Fruit fly (Drosophila melanogaster) whole organism, adult: Measurements from ENCODE around the gene pxb.
A peak's percentile ranks its signal among the peaks of the same experiment; 100 is the strongest.

Experiments
- CG11617 ChIP-seq: fragments of 200-800 bp; sonication (Bioruptor generic); optimal IDR thresholded peaks from 2 replicates; lab custom pipeline; 2017; ENCODE audit warnings: mild to moderate bottlenecking, missing biosample characterization, missing genetic modification reagents, missing genetic modification characterization
- CG12768 ChIP-seq: fragments of 200-800 bp; sonication (Bioruptor generic); optimal IDR thresholded peaks from 2 replicates; lab custom pipeline; 2017; ENCODE audit warnings: missing biosample characterization, missing genetic modification characterization, mild to moderate bottlenecking, moderate library complexity, missing genetic modification reagents
- CG14711 ChIP-seq: fragments of 200-800 bp; sonication (Bioruptor generic); optimal IDR thresholded peaks from 2 replicates; lab custom pipeline; 2018; ENCODE audit warnings: missing biosample characterization, mild to moderate bottlenecking, missing genetic modification characterization, moderate library complexity
- CG1620 ChIP-seq: fragments of 200-800 bp; sonication (Bioruptor generic); optimal IDR thresholded peaks from 2 replicates; lab custom pipeline; 2016; ENCODE audit warnings: missing biosample characterization, missing genetic modification characterization
- CG33017 ChIP-seq: fragments of 200-800 bp; sonication (Bioruptor generic); optimal IDR thresholded peaks from 2 replicates; lab custom pipeline; 2018; ENCODE audit warnings: missing biosample characterization, mild to moderate bottlenecking, missing genetic modification characterization, moderate library complexity
- CG5204 ChIP-seq: fragments of 200-800 bp; sonication (Bioruptor generic); optimal IDR thresholded peaks from 2 replicates; lab custom pipeline; 2016; ENCODE audit warnings: missing biosample characterization, missing genetic modification characterization
- CG7045 ChIP-seq: fragments of 200-800 bp; sonication (Bioruptor generic); optimal IDR thresholded peaks from 2 replicates; lab custom pipeline; 2017; ENCODE audit warnings: missing biosample characterization, mild to moderate bottlenecking, missing genetic modification characterization
- CG7101 ChIP-seq: fragments of 200-800 bp; sonication (Bioruptor generic); optimal IDR thresholded peaks from 2 replicates; lab custom pipeline; 2018; ENCODE audit warnings: missing biosample characterization, mild to moderate bottlenecking, missing genetic modification characterization, moderate library complexity
- Clk ChIP-seq: fragments of 200-800 bp; sonication (Bioruptor generic); optimal IDR thresholded peaks from 2 replicates; lab custom pipeline; 2017; ENCODE audit warnings: missing biosample characterization, missing genetic modification characterization
- Crg-1 ChIP-seq: fragments of 200-800 bp; sonication (Bioruptor generic); optimal IDR thresholded peaks from 2 replicates; lab custom pipeline; 2016; ENCODE audit warnings: missing biosample characterization, missing genetic modification characterization
- Hr96 ChIP-seq: fragments of 200-800 bp; sonication (Bioruptor generic); optimal IDR thresholded peaks from 2 replicates; lab custom pipeline; 2016; ENCODE audit warnings: missing biosample characterization, missing genetic modification characterization
- Mnt ChIP-seq: fragments of 200-800 bp; sonication (Bioruptor generic); optimal IDR thresholded peaks from 2 replicates; lab custom pipeline; 2016; ENCODE audit warnings: missing biosample characterization, mild to moderate bottlenecking, missing genetic modification characterization
- bab1 ChIP-seq: fragments of 200-800 bp; sonication (Bioruptor generic); optimal IDR thresholded peaks from 3 replicates; lab custom pipeline; 2019; ENCODE audit warnings: missing biosample characterization, mild to moderate bottlenecking, missing genetic modification characterization, moderate library complexity
- cic ChIP-seq: fragments of 200-800 bp; sonication (Bioruptor generic); optimal IDR thresholded peaks from 2 replicates; lab custom pipeline; 2017; ENCODE audit warnings: missing biosample characterization, mild to moderate bottlenecking, missing genetic modification characterization, moderate library complexity
- cnc ChIP-seq, 2 experiments: fragments of >200 bp; optimal IDR thresholded peaks; 2 replicates each; lab custom pipeline; 2017
- kay ChIP-seq: fragments of 200-800 bp; sonication (Bioruptor generic); peaks from one replicate; lab custom pipeline; 2016; ENCODE audit warnings: missing biosample characterization, missing genetic modification characterization, borderline replicate concordance
- ovo ChIP-seq: fragments of 200-800 bp; sonication (Bioruptor generic); optimal IDR thresholded peaks from 2 replicates; lab custom pipeline; 2016; ENCODE audit warnings: missing biosample characterization, missing genetic modification characterization
- pad ChIP-seq: fragments of 200-800 bp; sonication (Bioruptor generic); optimal IDR thresholded peaks from 3 replicates; lab custom pipeline; 2017; ENCODE audit warnings: missing biosample characterization, missing genetic modification characterization, mild to moderate bottlenecking, moderate library complexity, missing genetic modification reagents
- tj ChIP-seq: fragments of 200-800 bp; sonication (Bioruptor generic); optimal IDR thresholded peaks from 3 replicates; lab custom pipeline; 2017; ENCODE audit warnings: missing biosample characterization, mild to moderate bottlenecking, missing genetic modification characterization, moderate library complexity
- toe ChIP-seq: fragments of 200-800 bp; sonication (Bioruptor generic); optimal IDR thresholded peaks from 2 replicates; lab custom pipeline; 2016; ENCODE audit warnings: missing biosample characterization, missing genetic modification characterization

The pxb gene

dm6 chr3R:15688441-15688840, 22.5 kb downstream of the pxb start:
- TF ChIP-seq CG7101 (no peak), CG11617 (GFP tag; lab: Kevin White, UChicago) (no peak), CG14711 (tag; lab: Kevin White, UChicago) (no peak), bab1 (GFP tag; lab: Kevin White, UChicago) (no peak), CG5204 (no peak), Mnt (GFP tag; lab: Kevin White, UChicago) (no peak), Clk (GFP tag; lab: Kevin White, UChicago) (no peak), CG12768 (GFP tag; lab: Kevin White, UChicago) (no peak), cnc (optimal IDR thresholded peaks at IDR 0.05; lab: Kevin White, UChicago) (no peak), pad (GFP tag; lab: Kevin White, UChicago) (no peak), ovo (GFP tag; lab: Kevin White, UChicago) (no peak), CG1620 (GFP tag; lab: Kevin White, UChicago) (no peak), kay (GFP tag; lab: Kevin White, UChicago) (no peak), CG7045 (GFP tag; lab: Kevin White, UChicago) (no peak), tj (GFP tag; lab: Kevin White, UChicago) (no peak), CG33017 (no peak), Hr96 (no peak), toe (GFP tag; lab: Kevin White, UChicago) (no peak)

- TF ChIP-seq CG14711 (tag; lab: Kevin White, UChicago): no peak
Measured at dm6 chr3R:15692786-15693185, 26.8 kb downstream of the pxb start, which contains the start of gene CG31446. CG31446 (plus strand) TSS chr3R:15693086.

dm6 chr3R:15694332-15694731, 28.3 kb downstream of the pxb start:
- TF ChIP-seq pad (GFP tag; lab: Kevin White, UChicago) (no peak), CG12768 (GFP tag; lab: Kevin White, UChicago) (no peak), CG14711 (tag; lab: Kevin White, UChicago) (no peak), Hr96 (no peak)

DNA sequence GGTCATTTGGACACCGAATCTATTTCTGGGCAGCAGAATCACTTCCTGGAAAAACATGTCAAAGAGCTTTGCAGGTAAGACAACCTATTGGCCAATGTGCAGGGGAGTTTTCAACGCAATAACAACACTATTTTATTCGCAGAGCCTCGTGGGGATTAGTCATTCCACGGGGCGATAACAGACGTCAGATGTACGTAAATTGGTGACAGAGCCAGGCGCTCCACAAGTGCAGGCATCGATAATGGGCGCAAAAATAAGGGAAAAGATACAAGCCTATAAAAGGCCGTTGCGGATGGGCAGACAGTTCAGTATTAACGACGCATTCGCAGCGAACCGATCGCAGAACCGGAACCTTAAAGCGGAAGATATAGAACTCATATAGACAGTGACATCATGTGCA, 29.0 kb downstream of the pxb start, which contains the start of gene CG5399:
Gene CG5399, plus strand, starts transcription at position 301 of the 400 bp plus-strand sequence.
- no peak for TF ChIP-seq pad (GFP tag; lab: Kevin White, UChicago)
- TF ChIP-seq CG33017: no peak
- TF ChIP-seq Hr96: no peak
- TF ChIP-seq tj (GFP tag; lab: Kevin White, UChicago): no peak
- TF ChIP-seq bab1 (GFP tag; lab: Kevin White, UChicago): no peak
- no peak for TF ChIP-seq CG12768 (GFP tag; lab: Kevin White, UChicago)
- no peak for TF ChIP-seq CG14711 (tag; lab: Kevin White, UChicago)
- TF ChIP-seq Mnt (GFP tag; lab: Kevin White, UChicago): no peak
- TF ChIP-seq ovo (GFP tag; lab: Kevin White, UChicago): no peak

DNA sequence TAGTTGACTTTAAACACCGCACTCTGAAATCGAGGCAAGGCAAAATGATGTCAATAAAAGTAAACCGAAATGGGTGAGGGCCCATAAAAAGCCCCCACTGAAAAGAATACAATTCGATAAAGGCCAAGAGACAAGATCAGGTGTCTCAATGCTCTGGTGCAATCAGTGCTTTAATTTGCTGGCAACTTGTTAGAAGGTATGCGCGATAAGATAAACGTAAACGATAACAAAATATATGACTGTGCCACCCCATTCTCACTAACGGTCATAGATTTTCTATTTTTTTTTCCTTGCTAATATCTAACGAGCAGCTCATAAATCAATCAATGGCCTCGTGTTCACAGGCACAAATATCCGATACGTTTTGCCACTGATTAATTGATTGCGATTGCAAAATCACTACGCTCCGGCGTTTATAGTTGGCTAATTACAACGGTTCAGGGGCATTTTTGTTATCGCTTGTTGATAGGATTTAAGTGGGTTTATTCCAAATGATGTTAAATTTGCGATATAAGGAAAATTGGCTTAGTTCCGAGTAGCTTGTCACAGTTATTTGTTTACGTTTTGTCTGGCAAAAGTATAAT, 30.6 kb downstream of the pxb start:
- peak; percentile 10 for TF ChIP-seq CG12768 (GFP tag; lab: Kevin White, UChicago)
- TF ChIP-seq CG7045 (GFP tag; lab: Kevin White, UChicago): peak; percentile 35
- peak; percentile 33 for TF ChIP-seq CG33017
- TF ChIP-seq cnc (optimal IDR thresholded peaks at IDR 0.05; lab: Kevin White, UChicago): no peak
- TF ChIP-seq CG7101: no peak
- TF ChIP-seq cic (GFP tag; lab: Kevin White, UChicago): peak; percentile 78
- TF ChIP-seq CG14711 (tag; lab: Kevin White, UChicago): peak; percentile 1
- TF ChIP-seq CG5204: no peak
- no peak for TF ChIP-seq tj (GFP tag; lab: Kevin White, UChicago)
- TF ChIP-seq Hr96: no peak
- no peak for TF ChIP-seq Clk (GFP tag; lab: Kevin White, UChicago)
- no peak for TF ChIP-seq CG11617 (GFP tag; lab: Kevin White, UChicago)
- TF ChIP-seq toe (GFP tag; lab: Kevin White, UChicago): no peak
- TF ChIP-seq CG1620 (GFP tag; lab: Kevin White, UChicago): no peak
- no peak for TF ChIP-seq Crg-1
- TF ChIP-seq Mnt (GFP tag; lab: Kevin White, UChicago): no peak
- peak; percentile 90 for TF ChIP-seq kay (GFP tag; lab: Kevin White, UChicago)
- no peak for TF ChIP-seq bab1 (GFP tag; lab: Kevin White, UChicago)
- TF ChIP-seq pad (GFP tag; lab: Kevin White, UChicago): no peak
- TF ChIP-seq ovo (GFP tag; lab: Kevin White, UChicago): peak; percentile 7

- no peak for TF ChIP-seq CG33017
- TF ChIP-seq tj (GFP tag; lab: Kevin White, UChicago): no peak
- TF ChIP-seq bab1 (GFP tag; lab: Kevin White, UChicago): no peak
- no peak for TF ChIP-seq Crg-1
- TF ChIP-seq cnc (optimal IDR thresholded peaks at IDR 0.05; lab: Kevin White, UChicago): no peak
- TF ChIP-seq CG14711 (tag; lab: Kevin White, UChicago): no peak
- TF ChIP-seq cic (GFP tag; lab: Kevin White, UChicago): no peak
- no peak for TF ChIP-seq Mnt (GFP tag; lab: Kevin White, UChicago)
- no peak for TF ChIP-seq toe (GFP tag; lab: Kevin White, UChicago)
- no peak for TF ChIP-seq kay (GFP tag; lab: Kevin White, UChicago)
- no peak for TF ChIP-seq CG1620 (GFP tag; lab: Kevin White, UChicago)
- TF ChIP-seq CG11617 (GFP tag; lab: Kevin White, UChicago): no peak
Measured at dm6 chr3R:15700801-15701200, 34.8 kb downstream of the pxb start.
